Worm (Caenorhabditis elegans) whole organism, early embryonic: ENCODE measurements around the gene B0361.14.

Experiments used
- B0310.2 ChIP-seq: sonication (generic microtip); optimal IDR thresholded peaks from 2 replicates; lab custom pipeline; 2016; ENCODE audit warnings: mild to moderate bottlenecking, missing genetic modification characterization, missing compliant biosample characterization
- F13C5.2 ChIP-seq: sonication (generic microtip); optimal IDR thresholded peaks from 2 replicates; lab custom pipeline; 2017; ENCODE audit warnings: mild to moderate bottlenecking, missing genetic modification characterization, inconsistent platforms, missing compliant biosample characterization
- aly-1 ChIP-seq: sonication (generic microtip); optimal IDR thresholded peaks from 2 replicates; lab custom pipeline; 2016; ENCODE audit warnings: missing genetic modification characterization, missing compliant biosample characterization
- ama-1 ChIP-seq: fragments of 150-350 bp; optimal IDR thresholded peaks from 2 replicates; lab custom pipeline; 2014
- ceh-13 ChIP-seq: fragments of 200-800 bp; sonication (Bioruptor generic); optimal IDR thresholded peaks from 2 replicates; lab custom pipeline; 2018; ENCODE audit warnings: mild to moderate bottlenecking, missing genetic modification characterization, missing compliant biosample characterization
- ceh-36 ChIP-seq: sonication (generic microtip); optimal IDR thresholded peaks from 2 replicates; lab custom pipeline; 2016; ENCODE audit warnings: missing genetic modification characterization, inconsistent platforms, missing compliant biosample characterization
- ets-7 ChIP-seq: sonication (generic microtip); optimal IDR thresholded peaks from 2 replicates; lab custom pipeline; 2016; ENCODE audit warnings: missing genotype, missing genetic modification characterization, missing compliant biosample characterization
- flt-1 ChIP-seq: fragments of 200-800 bp; sonication (Bioruptor generic); IDR thresholded peaks from 2 replicates; pipeline ENCODE4 v1.3.6; 2022; ENCODE audit warnings: missing genetic modification characterization, missing compliant biosample characterization
- hmbx-1 ChIP-seq: sonication (generic microtip); optimal IDR thresholded peaks from 2 replicates; lab custom pipeline; 2016; ENCODE audit warnings: mild to moderate bottlenecking, missing genetic modification characterization, missing compliant biosample characterization
- hmg-4 ChIP-seq: fragments of 200-800 bp; sonication (Bioruptor generic); optimal IDR thresholded peaks from 2 replicates; lab custom pipeline; 2018; ENCODE audit warnings: mild to moderate bottlenecking, missing genetic modification characterization, missing compliant biosample characterization
- pes-1 ChIP-seq: fragments of 200-800 bp; sonication (Bioruptor generic); IDR thresholded peaks from 2 replicates; pipeline ENCODE4 v1.3.6; 2022; ENCODE audit warnings: missing genetic modification reagents, missing genetic modification characterization, missing compliant biosample characterization
- scrt-1 ChIP-seq: fragments of 200-800 bp; sonication (Bioruptor generic); IDR thresholded peaks from 2 replicates; pipeline ENCODE4 v1.3.6; 2022; ENCODE audit warnings: missing genetic modification characterization, missing compliant biosample characterization
- tbx-37 ChIP-seq: fragments of 200-800 bp; sonication (Bioruptor generic); conservative IDR thresholded peaks from 2 replicates; pipeline ENCODE4 v1.3.6; 2022; ENCODE audit warnings: missing genetic modification reagents, missing genetic modification characterization, missing compliant biosample characterization
- tra-4 ChIP-seq: sonication (generic microtip); optimal IDR thresholded peaks from 2 replicates; lab custom pipeline; 2017; ENCODE audit warnings: missing genetic modification characterization, missing compliant biosample characterization

- TF ChIP-seq hmg-4 (GFP tag; lab: Kevin White, UChicago) (no peak), flt-1 (GFP tag; lab: Robert Waterston, UW) (no peak), F13C5.2 (tag; lab: Kevin White, UChicago) (no peak), pes-1 (no peak), aly-1 (tag; lab: Kevin White, UChicago) (no peak), B0310.2 (no peak), scrt-1 (GFP tag; lab: Robert Waterston, UW) (no peak), ceh-13 (GFP tag; lab: Kevin White, UChicago) (no peak), ets-7 (tag; lab: Kevin White, UChicago) (no peak), tbx-37 (GFP tag; lab: Robert Waterston, UW) (no peak), ama-1 (no peak), hmbx-1 (tag; lab: Kevin White, UChicago) (no peak), ceh-36 (no peak), tra-4 (tag; lab: Kevin White, UChicago) (no peak)
These were observed 22.7 kb upstream of the B0361.14 start for ce11 chrIII:7322018-7322417.
